Fruit fly (Drosophila melanogaster) whole organism, embryonic: Measurements from ENCODE around the gene Peritrophin-15a.

Source experiments
- Atf6 ChIP-seq: fragments of 200-800 bp; sonication (Bioruptor generic); IDR thresholded peaks from 2 replicates; pipeline ENCODE4 v1.3.6; 2022; ENCODE audit warnings: missing biosample characterization, missing genetic modification characterization
- CG10274 ChIP-seq: fragments of 200-800 bp; sonication (Bioruptor generic); optimal IDR thresholded peaks from 3 replicates; lab custom pipeline; 2017; ENCODE audit warnings: missing biosample characterization, mild to moderate bottlenecking, missing genetic modification characterization
- CG10979 ChIP-seq: fragments of 200-800 bp; sonication (Bioruptor generic); optimal IDR thresholded peaks from 2 replicates; lab custom pipeline; 2018; ENCODE audit warnings: missing biosample characterization, mild to moderate bottlenecking, missing genetic modification characterization, moderate library complexity
- CG13424 ChIP-seq: fragments of 200-800 bp; sonication (Bioruptor generic); optimal IDR thresholded peaks from 2 replicates; lab custom pipeline; 2019; ENCODE audit warnings: missing biosample characterization, mild to moderate bottlenecking, missing genetic modification characterization, moderate library complexity
- CG15479 ChIP-seq: fragments of 200-800 bp; sonication (Bioruptor generic); optimal IDR thresholded peaks from 3 replicates; lab custom pipeline; 2019; ENCODE audit warnings: missing biosample characterization, mild to moderate bottlenecking, missing genetic modification characterization, moderate library complexity
- CG1602 ChIP-seq: fragments of 200-800 bp; sonication (Bioruptor generic); optimal IDR thresholded peaks from 3 replicates; lab custom pipeline; 2016; ENCODE audit warnings: missing biosample characterization, missing genetic modification characterization
- CG17385 ChIP-seq: fragments of 200-800 bp; sonication (Bioruptor generic); optimal IDR thresholded peaks from 3 replicates; lab custom pipeline; 2018; ENCODE audit warnings: missing biosample characterization, mild to moderate bottlenecking, missing genetic modification characterization
- CG17829 ChIP-seq: fragments of 200-800 bp; optimal IDR thresholded peaks from 2 replicates; lab custom pipeline; 2019; ENCODE audit warnings: missing biosample characterization, mild to moderate bottlenecking, missing genetic modification characterization, moderate library complexity
- CG2116 ChIP-seq: fragments of 200-800 bp; sonication (Bioruptor generic); optimal IDR thresholded peaks from 3 replicates; lab custom pipeline; 2018; ENCODE audit warnings: missing biosample characterization, mild to moderate bottlenecking, missing genetic modification characterization
- CG31224 ChIP-seq: fragments of 200-800 bp; sonication (Bioruptor generic); IDR thresholded peaks from 2 replicates; pipeline ENCODE4 v1.3.6; 2022; ENCODE audit warnings: missing biosample characterization, missing genetic modification characterization
- CG3163 ChIP-seq: fragments of 200-800 bp; sonication (Bioruptor generic); optimal IDR thresholded peaks from 3 replicates; lab custom pipeline; 2016; ENCODE audit warnings: missing biosample characterization, missing genetic modification characterization
- CG4360 ChIP-seq: fragments of 200-800 bp; sonication (Bioruptor generic); IDR thresholded peaks from 2 replicates; pipeline ENCODE4 v1.3.6; 2022; ENCODE audit warnings: missing biosample characterization, missing genetic modification characterization
- CG4424 ChIP-seq: fragments of 200-800 bp; sonication (Bioruptor generic); optimal IDR thresholded peaks from 3 replicates; lab custom pipeline; 2016; ENCODE audit warnings: missing biosample characterization, missing genetic modification characterization
- CG6654 ChIP-seq: fragments of 200-800 bp; sonication (Bioruptor generic); optimal IDR thresholded peaks from 2 replicates; lab custom pipeline; 2017; ENCODE audit warnings: missing biosample characterization, mild to moderate bottlenecking, missing genetic modification characterization
- CG6813 ChIP-seq: fragments of 200-800 bp; sonication (Bioruptor generic); optimal IDR thresholded peaks from 2 replicates; lab custom pipeline; 2017; ENCODE audit warnings: missing biosample characterization, missing genetic modification characterization, mild to moderate bottlenecking, moderate library complexity, missing genetic modification reagents
- CG7556 ChIP-seq: fragments of 200-800 bp; sonication (Bioruptor generic); optimal IDR thresholded peaks from 2 replicates; lab custom pipeline; 2017; ENCODE audit warnings: missing biosample characterization, mild to moderate bottlenecking, missing genetic modification characterization
- CG7786 ChIP-seq: fragments of 200-800 bp; sonication (Bioruptor generic); optimal IDR thresholded peaks from 2 replicates; lab custom pipeline; 2016; ENCODE audit warnings: missing biosample characterization, missing genetic modification characterization
- CG8765 ChIP-seq: fragments of 200-800 bp; sonication (Bioruptor generic); IDR thresholded peaks from 2 replicates; pipeline ENCODE4 v1.3.6; 2022; ENCODE audit warnings: missing biosample characterization, missing genetic modification characterization
- CG9215 ChIP-seq: fragments of 200-800 bp; sonication (Bioruptor generic); IDR thresholded peaks from 2 replicates; pipeline ENCODE4 v1.3.6; 2022; ENCODE audit warnings: missing biosample characterization, missing genetic modification characterization
- CG9727 ChIP-seq: fragments of 200-800 bp; sonication (Bioruptor generic); optimal IDR thresholded peaks from 3 replicates; lab custom pipeline; 2017; ENCODE audit warnings: missing biosample characterization, mild to moderate bottlenecking, missing genetic modification characterization
- Camta ChIP-seq: fragments of 200-800 bp; sonication (Bioruptor generic); optimal IDR thresholded peaks from 2 replicates; lab custom pipeline; 2016; ENCODE audit warnings: missing biosample characterization, missing genetic modification characterization
- Elba2 ChIP-seq: fragments of 200-800 bp; sonication (Bioruptor generic); optimal IDR thresholded peaks from 3 replicates; lab custom pipeline; 2016; ENCODE audit warnings: missing biosample characterization, missing genetic modification characterization
- Fer2 ChIP-seq: fragments of 200-800 bp; sonication (Bioruptor generic); optimal IDR thresholded peaks from 2 replicates; lab custom pipeline; 2018; ENCODE audit warnings: missing biosample characterization, mild to moderate bottlenecking, missing genetic modification characterization, moderate library complexity
- HmgD ChIP-seq: fragments of 200-800 bp; sonication (Bioruptor generic); optimal IDR thresholded peaks from 3 replicates; lab custom pipeline; 2016; ENCODE audit warnings: missing biosample characterization, missing genetic modification characterization
- Hmr ChIP-seq: fragments of 200-800 bp; sonication (Bioruptor generic); optimal IDR thresholded peaks from 3 replicates; lab custom pipeline; 2017; ENCODE audit warnings: mild to moderate bottlenecking, missing biosample characterization, missing genetic modification reagents, missing genetic modification characterization
- Hr39 ChIP-seq: fragments of >200 bp; optimal IDR thresholded peaks from 2 replicates; lab custom pipeline; 2017
- NfI ChIP-seq: fragments of 200-800 bp; sonication (Bioruptor generic); optimal IDR thresholded peaks from 3 replicates; lab custom pipeline; 2018; ENCODE audit warnings: missing biosample characterization, mild to moderate bottlenecking, missing genetic modification characterization, moderate library complexity
- Rx ChIP-seq: fragments of 200-800 bp; sonication (Bioruptor generic); IDR thresholded peaks from 2 replicates; pipeline ENCODE4 v1.3.6; 2022; ENCODE audit warnings: missing biosample characterization, missing genetic modification characterization
- Spps ChIP-seq: fragments of 200-800 bp; sonication (Bioruptor generic); optimal IDR thresholded peaks from 2 replicates; lab custom pipeline; 2018; ENCODE audit warnings: missing biosample characterization, mild to moderate bottlenecking, missing genetic modification characterization
- Trl ChIP-seq, 3 experiments: fragments of >200 bp in 2 of 3; fragments of 200-800 bp in 1 of 3; sonication (Bioruptor generic) in 1 of 3; optimal IDR thresholded peaks; 2 replicates in 1 of 3; 3 replicates in 2 of 3; lab custom pipeline; 2016 to 2017; ENCODE audit warnings: missing biosample characterization in 1 of 3, missing genetic modification characterization in 1 of 3
- ash1 ChIP-seq: fragments of 200-800 bp; sonication (Bioruptor generic); optimal IDR thresholded peaks from 2 replicates; lab custom pipeline; 2018; ENCODE audit warnings: missing biosample characterization, mild to moderate bottlenecking, missing genetic modification characterization
- ato ChIP-seq: fragments of 200-800 bp; sonication (Bioruptor generic); IDR thresholded peaks from 2 replicates; pipeline ENCODE4 v1.3.6; 2022; ENCODE audit warnings: missing biosample characterization, missing genetic modification characterization; ENCODE audit not compliant: partially characterized antibody
- bbx ChIP-seq: fragments of 200-800 bp; sonication (Bioruptor generic); IDR thresholded peaks from 2 replicates; pipeline ENCODE4 v1.3.6; 2022; ENCODE audit warnings: missing biosample characterization, missing genetic modification characterization; ENCODE audit not compliant: partially characterized antibody
- crol ChIP-seq: fragments of 200-800 bp; sonication (Bioruptor generic); IDR thresholded peaks from 2 replicates; pipeline ENCODE4 v1.3.6; 2022; ENCODE audit warnings: missing biosample characterization, missing genetic modification characterization
- dan ChIP-seq: fragments of 200-800 bp; sonication (Bioruptor generic); IDR thresholded peaks from 2 replicates; pipeline ENCODE4 v1.3.6; 2022; ENCODE audit warnings: missing biosample characterization, missing genetic modification characterization
- danr ChIP-seq: fragments of 200-800 bp; sonication (Bioruptor generic); IDR thresholded peaks from 2 replicates; pipeline ENCODE4 v1.3.6; 2022; ENCODE audit warnings: missing biosample characterization, missing genetic modification characterization
- dysf ChIP-seq: fragments of 200-800 bp; sonication (Bioruptor generic); IDR thresholded peaks from 3 replicates; pipeline ENCODE4 v1.3.6; 2022; ENCODE audit warnings: missing biosample characterization, missing genetic modification characterization
- ewg ChIP-seq: fragments of 200-800 bp; sonication (Bioruptor generic); optimal IDR thresholded peaks from 3 replicates; lab custom pipeline; 2017; ENCODE audit warnings: mild to moderate bottlenecking, missing biosample characterization, missing genetic modification reagents, missing genetic modification characterization
- fd102C ChIP-seq: fragments of 200-800 bp; sonication (Bioruptor generic); optimal IDR thresholded peaks from 2 replicates; lab custom pipeline; 2018; ENCODE audit warnings: missing biosample characterization, mild to moderate bottlenecking, missing genetic modification characterization, moderate library complexity
- gce ChIP-seq: fragments of 200-800 bp; sonication (Bioruptor generic); IDR thresholded peaks from 3 replicates; pipeline ENCODE4 v1.3.6; 2022; ENCODE audit warnings: missing biosample characterization, missing genetic modification characterization
- gcm ChIP-seq: fragments of 200-800 bp; sonication (Bioruptor generic); optimal IDR thresholded peaks from 2 replicates; lab custom pipeline; 2019; ENCODE audit warnings: missing biosample characterization, mild to moderate bottlenecking, missing genetic modification characterization, moderate library complexity
- grau ChIP-seq: fragments of 200-800 bp; optimal IDR thresholded peaks from 3 replicates; lab custom pipeline; 2019; ENCODE audit warnings: missing biosample characterization, mild to moderate bottlenecking, missing genetic modification characterization, moderate library complexity
- lbe ChIP-seq: fragments of 200-800 bp; sonication (Bioruptor generic); optimal IDR thresholded peaks from 2 replicates; lab custom pipeline; 2016; ENCODE audit warnings: missing biosample characterization, mild to moderate bottlenecking, missing genetic modification characterization
- lilli ChIP-seq: fragments of 200-800 bp; sonication (Bioruptor generic); optimal IDR thresholded peaks from 3 replicates; lab custom pipeline; 2016; ENCODE audit warnings: missing biosample characterization, missing genetic modification characterization
- lmd ChIP-seq: fragments of 200-800 bp; sonication (Bioruptor generic); IDR thresholded peaks from 2 replicates; pipeline ENCODE4 v1.3.6; 2022; ENCODE audit warnings: missing biosample characterization, missing genetic modification characterization
- nerfin-2 ChIP-seq: fragments of 200-800 bp; sonication (Bioruptor generic); IDR thresholded peaks from 2 replicates; pipeline ENCODE4 v1.3.6; 2022; ENCODE audit warnings: missing biosample characterization, missing genetic modification characterization; ENCODE audit not compliant: partially characterized antibody
- psq ChIP-seq: fragments of 200-800 bp; sonication (Bioruptor generic); optimal IDR thresholded peaks from 2 replicates; lab custom pipeline; 2017; ENCODE audit warnings: missing biosample characterization, missing genetic modification characterization
- twi ChIP-seq: fragments of 200-800 bp; optimal IDR thresholded peaks from 2 replicates; lab custom pipeline; 2019; ENCODE audit warnings: missing biosample characterization, mild to moderate bottlenecking, missing genetic modification characterization, moderate library complexity
- unc-4 ChIP-seq: fragments of 200-800 bp; sonication (Bioruptor generic); IDR thresholded peaks from 2 replicates; pipeline ENCODE4 v1.3.6; 2022; ENCODE audit warnings: missing biosample characterization, missing genetic modification characterization; ENCODE audit not compliant: partially characterized antibody
- vnd ChIP-seq: fragments of 200-800 bp; sonication (Bioruptor generic); IDR thresholded peaks from 3 replicates; pipeline ENCODE4 v1.3.6; 2022; ENCODE audit warnings: missing biosample characterization, missing genetic modification characterization; ENCODE audit not compliant: partially characterized antibody
- zf30C ChIP-seq: fragments of 200-800 bp; sonication (Bioruptor generic); optimal IDR thresholded peaks from 3 replicates; lab custom pipeline; 2018; ENCODE audit warnings: missing biosample characterization, mild to moderate bottlenecking, missing genetic modification characterization

Peritrophin-15a gene

dm6 chr2L:8374235-8374634, 21.7 kb downstream of the Peritrophin-15a start, which contains the start of gene Wdr82 (continued):
- TF ChIP-seq nerfin-2 (GFP tag; lab: Robert Waterston, UW): peak; percentile 76; the same call in 1 of the 2 replicates
- TF ChIP-seq dan (GFP tag; lab: Robert Waterston, UW): no peak
- TF ChIP-seq CG1602 (GFP tag; lab: Kevin White, UChicago): no peak
- no peak for TF ChIP-seq lbe (GFP tag; lab: Kevin White, UChicago)
- TF ChIP-seq CG6654 (GFP tag; lab: Kevin White, UChicago): no peak
- no peak for TF ChIP-seq zf30C
- TF ChIP-seq Camta (GFP tag; lab: Kevin White, UChicago): no peak
- TF ChIP-seq CG3163 (GFP tag; lab: Kevin White, UChicago): no peak
- peak; percentile 61 for TF ChIP-seq CG2116 (GFP tag; lab: Kevin White, UChicago)
- TF ChIP-seq Fer2 (tag; lab: Kevin White, UChicago): no peak
- TF ChIP-seq CG6813 (GFP tag; lab: Kevin White, UChicago): no peak
- no peak for TF ChIP-seq gce (GFP tag; lab: Robert Waterston, UW)
- TF ChIP-seq NfI (GFP tag; lab: Kevin White, UChicago): no peak
- TF ChIP-seq lmd (GFP tag; lab: Robert Waterston, UW): no peak
- TF ChIP-seq ato: peak; percentile 83
- TF ChIP-seq lilli (GFP tag; lab: Kevin White, UChicago): no peak
- TF ChIP-seq crol (GFP tag; lab: Robert Waterston, UW): no peak
- no peak for TF ChIP-seq ash1
- TF ChIP-seq Hr39: no peak
- no peak for TF ChIP-seq fd102C
- no peak for TF ChIP-seq CG9727 (GFP tag; lab: Kevin White, UChicago)
- TF ChIP-seq twi (tag; lab: Kevin White, UChicago): no peak
- no peak for TF ChIP-seq CG7556 (GFP tag; lab: Kevin White, UChicago)
- no peak for TF ChIP-seq CG7786 (GFP tag; lab: Kevin White, UChicago)
- no peak for TF ChIP-seq psq (GFP tag; lab: Kevin White, UChicago)
- TF ChIP-seq grau (tag; lab: Kevin White, UChicago): peak; percentile 3
- peak; percentile 65 for TF ChIP-seq vnd
- TF ChIP-seq Atf6: no peak
- no peak for TF ChIP-seq CG31224 (GFP tag; lab: Robert Waterston, UW)
- TF ChIP-seq CG8765 (GFP tag; lab: Robert Waterston, UW): no peak
- no peak for TF ChIP-seq CG15479 (GFP tag; lab: Kevin White, UChicago)
- TF ChIP-seq unc-4 (GFP tag; lab: Robert Waterston, UW): peak; percentile 76
- TF ChIP-seq Trl (optimal IDR thresholded peaks at IDR 0.05; lab: Kevin White, UChicago): no peak
- TF ChIP-seq Trl (GFP tag; optimal IDR thresholded peaks at IDR 0.05; lab: Kevin White, UChicago): no peak
- TF ChIP-seq CG17829 (tag; lab: Kevin White, UChicago): peak; percentile 31
- TF ChIP-seq Rx (GFP tag; lab: Robert Waterston, UW): no peak
- TF ChIP-seq CG10274: no peak
- TF ChIP-seq Elba2: no peak
- TF ChIP-seq ewg (GFP tag; lab: Kevin White, UChicago): no peak
- no peak for TF ChIP-seq CG13424 (tag; lab: Kevin White, UChicago)
- TF ChIP-seq CG17385 (GFP tag; lab: Kevin White, UChicago): no peak
- no peak for TF ChIP-seq danr
- no peak for TF ChIP-seq CG4360 (GFP tag; lab: Robert Waterston, UW)
- TF ChIP-seq Spps (tag; lab: Kevin White, UChicago): no peak
- TF ChIP-seq gcm (GFP tag; lab: Kevin White, UChicago): no peak
- no peak for TF ChIP-seq HmgD
- peak; percentile 87 for TF ChIP-seq bbx (GFP tag; lab: Robert Waterston, UW)
- no peak for TF ChIP-seq CG9215 (GFP tag; lab: Robert Waterston, UW)
- TF ChIP-seq Hmr: no peak
- TF ChIP-seq dysf: no peak
- no peak for TF ChIP-seq CG4424 (GFP tag; lab: Kevin White, UChicago)
- no peak for TF ChIP-seq CG10979 (tag; lab: Kevin White, UChicago)
